Fruit fly (Drosophila melanogaster): ENCODE measurements around the gene pns.

pns gene

dm6 chr3L:1536487-1537337, at the start of gene pns, which contains the start of gene CG12091 (continued):
- TF ChIP-seq pros (GFP tag; optimal IDR thresholded peaks at IDR 0.05) (no peak), CG11093 (GFP tag; IDR thresholded peaks at IDR 0.05) (no peak), CG42726 (GFP tag; IDR thresholded peaks at IDR 0.05; ENCODE audit: partially characterized antibody) (no peak), CG6254 (GFP tag; optimal IDR thresholded peaks at IDR 0.05) (peak; percentile 100), CG6813 (GFP tag; optimal IDR thresholded peaks at IDR 0.05) (peak; percentile 31), sob (GFP tag; IDR thresholded peaks at IDR 0.05) (peak; percentile 51), vvl (GFP tag; IDR thresholded peaks at IDR 0.05) (peak; percentile 59), fd102C (GFP tag; optimal IDR thresholded peaks at IDR 0.05) (peak; percentile 12), exex (tag; optimal IDR thresholded peaks at IDR 0.05) (peak; percentile 21), cas (GFP tag; IDR thresholded peaks at IDR 0.05) (peak; percentile 27; the same call in 1 of the 2 replicates), br (optimal IDR thresholded peaks at IDR 0.05) (no peak), CG15269 (tag; optimal IDR thresholded peaks at IDR 0.05) (peak; percentile 66), Dbx (GFP tag; IDR thresholded peaks at IDR 0.05) (peak; percentile 43; the same call in 1 of the 3 replicates), CG13624 (GFP tag; optimal IDR thresholded peaks at IDR 0.05) (peak; percentile 77), slou (GFP tag; optimal IDR thresholded peaks at IDR 0.05) (no peak), TFAM (GFP tag; optimal IDR thresholded peaks at IDR 0.05) (no peak), zen (tag; optimal IDR thresholded peaks at IDR 0.05) (peak; percentile 72), CG14710 (tag; optimal IDR thresholded peaks at IDR 0.05) (peak; percentile 89), CG11696 (GFP tag; IDR thresholded peaks at IDR 0.05) (no peak), so (GFP tag; IDR thresholded peaks at IDR 0.05) (peak; percentile 6; the same call in 2 of the 3 replicates), CG18764 (GFP tag; optimal IDR thresholded peaks at IDR 0.05) (peak; percentile 56), CG5245 (GFP tag; optimal IDR thresholded peaks at IDR 0.05) (peak; percentile 70), hth (optimal IDR thresholded peaks at IDR 0.05) (no peak), grn (GFP tag; optimal IDR thresholded peaks at IDR 0.05) (peak; percentile 37), CG9797 (GFP tag; optimal IDR thresholded peaks at IDR 0.05) (peak; percentile 96), sd (tag; optimal IDR thresholded peaks at IDR 0.05) (peak; percentile 45), ro (GFP tag; IDR thresholded peaks at IDR 0.05) (no peak), nerfin-1 (tag; optimal IDR thresholded peaks at IDR 0.05) (peak; percentile 39), CG7928 (GFP tag; optimal IDR thresholded peaks at IDR 0.05) (peak; percentile 58), Dip2 (GFP tag; IDR thresholded peaks at IDR 0.05) (no peak), Sin3A (optimal IDR thresholded peaks at IDR 0.05) (peak; percentile 79), stc (GFP tag; IDR thresholded peaks at IDR 0.05) (0 out of 2 replicates have a peak, but pooled peaks have one; percentile 43), eyg (GFP tag; optimal IDR thresholded peaks at IDR 0.05) (peak; percentile 49), trem (tag; optimal IDR thresholded peaks at IDR 0.05) (peak; percentile 87), Sry-β (GFP tag; optimal IDR thresholded peaks at IDR 0.05) (peak; percentile 38), ssp (GFP tag; IDR thresholded peaks at IDR 0.05) (peak; percentile 71), tll (GFP tag; optimal IDR thresholded peaks at IDR 0.05) (no peak), CG10431 (GFP tag; optimal IDR thresholded peaks at IDR 0.05) (peak; percentile 12), CG3407 (GFP tag; optimal IDR thresholded peaks at IDR 0.05) (no peak), CG11398 (GFP tag; optimal IDR thresholded peaks at IDR 0.05) (peak; percentile 68), sna (GFP tag; IDR thresholded peaks at IDR 0.05; ENCODE audit: partially characterized antibody) (peak; percentile 40; the same call in 1 of the 2 replicates), seq (GFP tag; IDR thresholded peaks at IDR 0.05) (peak; percentile 46; the same call in 1 of the 2 replicates), CG3847 (GFP tag; IDR thresholded peaks at IDR 0.05) (peak; percentile 73), unc-4 (GFP tag; IDR thresholded peaks at IDR 0.05; ENCODE audit: partially characterized antibody) (no peak), CG4424 (GFP tag; optimal IDR thresholded peaks at IDR 0.05) (peak; percentile 69), Spps (tag; optimal IDR thresholded peaks at IDR 0.05) (peak; percentile 9), tap (tag; optimal IDR thresholded peaks at IDR 0.05) (peak; percentile 28), CG12104 (GFP tag; optimal IDR thresholded peaks at IDR 0.05) (peak; percentile 31), Lhr (GFP tag; optimal IDR thresholded peaks at IDR 0.05) (peak; percentile 70)

Measured in whole organism, embryonic.